Worm (Caenorhabditis elegans): Measurements from ENCODE around the gene F37A4.5.

The F37A4.5 gene

DNA sequence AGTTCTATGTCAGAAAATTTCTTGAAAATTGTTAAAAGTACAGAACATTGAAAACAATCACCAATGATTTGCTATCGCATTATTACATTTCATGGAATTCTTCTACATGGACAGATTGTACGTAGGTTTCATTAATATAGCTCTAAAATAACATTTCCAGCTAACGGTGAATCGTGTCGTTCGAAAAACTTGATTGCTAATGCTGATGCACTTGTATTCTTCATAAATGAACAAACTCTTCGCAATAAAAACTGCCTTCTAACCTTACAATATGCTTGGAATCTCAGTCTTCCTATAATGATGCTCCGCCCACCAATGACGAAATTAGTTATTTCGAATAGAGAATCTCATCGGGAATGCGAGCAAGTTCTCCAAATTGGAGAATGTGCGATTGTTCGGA is 6.2 kb upstream of the F37A4.5 start, which contains the start of gene F37A4.6:
F37A4.6 (plus strand) TSS at position 301 of the 400 bp plus-strand sequence.
- no peak for TF ChIP-seq ztf-29 (GFP tag; IDR thresholded peaks at IDR 0.05)
- TF ChIP-seq tab-1 (GFP tag; IDR thresholded peaks at IDR 0.05): no peak
- no peak for TF ChIP-seq klf-2 (GFP tag; conservative IDR thresholded peaks at IDR 0.05)

- TF ChIP-seq cog-1 (tag; optimal IDR thresholded peaks at IDR 0.05) (peak; percentile 56), med-1 (GFP tag; optimal IDR thresholded peaks at IDR 0.05; ENCODE audit: insufficient read depth) (no peak)
Measured at ce11 chrIII:6709983-6710382, 1.7 kb upstream of the F37A4.5 start, which contains the start of gene isw-1. TSS of gene isw-1 (minus strand) at chrIII:6710100.

- TF ChIP-seq med-1 (GFP tag; optimal IDR thresholded peaks at IDR 0.05; ENCODE audit: insufficient read depth) (no peak), ref-1 (GFP tag; conservative IDR thresholded peaks at IDR 0.05) (no peak), klf-2 (GFP tag; conservative IDR thresholded peaks at IDR 0.05) (no peak), T22C8.4 (GFP tag; IDR thresholded peaks at IDR 0.05) (no peak)
Measured at ce11 chrIII:6713266-6713665, 1.6 kb downstream of the F37A4.5 start, which contains the start of gene F37A4.4. TSS of gene F37A4.4 (plus strand) at chrIII:6713566.

DNA sequence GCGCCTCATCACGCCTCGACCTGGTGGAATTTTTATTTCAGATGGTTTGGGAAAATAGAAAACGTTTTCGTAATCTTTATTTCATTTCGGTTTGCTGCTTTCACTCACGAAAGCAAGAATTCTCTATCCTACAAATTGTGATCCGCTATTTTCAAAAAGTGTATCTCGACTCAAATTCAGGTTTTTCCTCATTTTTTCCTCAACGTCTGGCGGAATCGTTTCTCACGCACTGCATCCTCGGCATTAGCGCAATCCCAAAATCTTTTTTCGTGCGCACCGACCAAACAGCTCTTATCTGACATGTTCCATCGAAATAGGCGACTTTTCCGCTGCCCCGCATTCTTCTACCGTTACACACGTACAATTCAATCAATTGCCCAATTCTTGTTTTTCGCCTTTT is 6.6 kb downstream of the F37A4.5 start, which contains the start of gene F37A4.3:
F37A4.3 (plus strand) TSS at position 301 of the 400 bp plus-strand sequence.
- TF ChIP-seq flt-1 (GFP tag; IDR thresholded peaks at IDR 0.05): no peak
- TF ChIP-seq ztf-23 (GFP tag; IDR thresholded peaks at IDR 0.05): no peak

DNA sequence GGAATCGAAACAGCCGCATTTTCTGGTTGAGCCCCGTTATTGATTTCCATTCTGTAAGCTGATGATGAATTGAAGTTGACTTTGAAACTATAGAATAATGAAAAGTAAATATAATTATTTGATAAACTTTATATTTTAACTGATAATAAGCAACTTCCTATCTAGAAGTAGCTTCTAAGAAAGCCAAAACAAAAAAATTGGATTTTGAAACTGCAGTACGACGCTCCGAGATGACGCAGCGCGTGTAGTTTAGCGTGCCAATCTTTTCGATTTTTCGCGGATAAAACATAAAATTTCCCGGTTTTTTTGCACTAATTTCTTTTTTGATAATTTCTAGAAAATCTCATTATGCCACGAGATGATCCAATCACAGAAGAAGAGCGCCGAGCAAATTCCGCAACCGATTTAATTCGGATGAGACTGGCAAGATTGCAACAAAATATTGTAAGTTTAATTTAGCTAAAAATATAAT is 10.6 kb downstream of the F37A4.5 start, which contains the start of the genes bath-41 and F37A4.2:
bath-41 (minus strand) TSS at position 51 of the 472 bp plus-strand sequence.
F37A4.2 (plus strand) TSS at position 247 of the 472 bp plus-strand sequence.
- no peak for TF ChIP-seq ztf-23 (GFP tag; IDR thresholded peaks at IDR 0.05)
- TF ChIP-seq cog-1 (tag; optimal IDR thresholded peaks at IDR 0.05): no peak
- no peak for TF ChIP-seq tab-1 (GFP tag; IDR thresholded peaks at IDR 0.05)
- no peak for TF ChIP-seq T22C8.4 (GFP tag; IDR thresholded peaks at IDR 0.05)
- TF ChIP-seq flt-1 (GFP tag; IDR thresholded peaks at IDR 0.05): no peak
- TF ChIP-seq med-1 (GFP tag; optimal IDR thresholded peaks at IDR 0.05; ENCODE audit: insufficient read depth): no peak
- no peak for TF ChIP-seq ztf-29 (GFP tag; IDR thresholded peaks at IDR 0.05)
- TF ChIP-seq klf-2 (GFP tag; conservative IDR thresholded peaks at IDR 0.05): no peak

ce11 chrIII:6723089-6723488 is 11.4 kb downstream of the F37A4.5 start, which contains the start of gene F37A4.1:
TSS of gene F37A4.1 (plus strand) at chrIII:6723389.
- TF ChIP-seq ztf-23 (GFP tag; IDR thresholded peaks at IDR 0.05) (no peak), klf-2 (GFP tag; conservative IDR thresholded peaks at IDR 0.05) (no peak), ref-1 (GFP tag; conservative IDR thresholded peaks at IDR 0.05) (no peak), T22C8.4 (GFP tag; IDR thresholded peaks at IDR 0.05) (no peak), tab-1 (GFP tag; IDR thresholded peaks at IDR 0.05) (no peak), flt-1 (GFP tag; IDR thresholded peaks at IDR 0.05) (no peak), med-1 (GFP tag; optimal IDR thresholded peaks at IDR 0.05; ENCODE audit: insufficient read depth) (no peak), ztf-29 (GFP tag; IDR thresholded peaks at IDR 0.05) (no peak), cog-1 (tag; optimal IDR thresholded peaks at IDR 0.05) (no peak)

- TF ChIP-seq klf-2 (GFP tag; conservative IDR thresholded peaks at IDR 0.05): no peak
- no peak for TF ChIP-seq T22C8.4 (GFP tag; IDR thresholded peaks at IDR 0.05)
- TF ChIP-seq tab-1 (GFP tag; IDR thresholded peaks at IDR 0.05): no peak
- TF ChIP-seq ztf-23 (GFP tag; IDR thresholded peaks at IDR 0.05): no peak
- no peak for TF ChIP-seq med-1 (GFP tag; optimal IDR thresholded peaks at IDR 0.05; ENCODE audit: insufficient read depth)
- TF ChIP-seq ztf-29 (GFP tag; IDR thresholded peaks at IDR 0.05): no peak
- no peak for TF ChIP-seq ref-1 (GFP tag; conservative IDR thresholded peaks at IDR 0.05)
- no peak for TF ChIP-seq cog-1 (tag; optimal IDR thresholded peaks at IDR 0.05)
- no peak for TF ChIP-seq flt-1 (GFP tag; IDR thresholded peaks at IDR 0.05)
Measured at ce11 chrIII:6725489-6725888, 13.8 kb downstream of the F37A4.5 start, which contains the start of gene wdr-4. TSS of gene wdr-4 (plus strand) at chrIII:6725789.

- TF ChIP-seq cog-1 (tag; optimal IDR thresholded peaks at IDR 0.05): no peak
- TF ChIP-seq med-1 (GFP tag; optimal IDR thresholded peaks at IDR 0.05; ENCODE audit: insufficient read depth): no peak
- no peak for TF ChIP-seq ztf-23 (GFP tag; IDR thresholded peaks at IDR 0.05)
- no peak for TF ChIP-seq klf-2 (GFP tag; conservative IDR thresholded peaks at IDR 0.05)
- TF ChIP-seq flt-1 (GFP tag; IDR thresholded peaks at IDR 0.05): no peak
Measured at ce11 chrIII:6730185-6730850, 18.6 kb downstream of the F37A4.5 start, which contains the start of the genes Y102E9.5 and odr-4. TSS of gene Y102E9.5 (minus strand) at chrIII:6730285. TSS of gene odr-4 (plus strand) at chrIII:6730800.

DNA sequence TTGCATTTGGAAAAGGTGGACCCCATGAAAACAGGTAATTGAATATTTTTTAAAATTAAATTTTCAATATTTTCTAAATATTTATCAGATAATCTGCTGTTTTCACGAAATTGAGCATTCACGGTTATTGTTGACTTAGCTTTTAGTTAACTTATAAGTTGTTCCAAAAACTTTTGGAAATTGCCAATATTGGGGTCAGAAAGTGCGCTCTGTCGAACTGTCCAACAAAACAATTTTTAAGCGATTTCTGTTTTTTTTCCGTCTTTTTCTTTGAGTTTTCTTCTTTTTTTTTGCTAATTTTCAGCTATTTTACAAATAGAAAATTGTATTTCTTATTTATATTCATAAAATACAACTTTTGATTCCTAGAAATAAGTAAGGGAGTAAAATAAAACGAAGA is 19.6 kb downstream of the F37A4.5 start:
- no peak for TF ChIP-seq flt-1 (GFP tag; IDR thresholded peaks at IDR 0.05)
- TF ChIP-seq tab-1 (GFP tag; IDR thresholded peaks at IDR 0.05): no peak
- TF ChIP-seq T22C8.4 (GFP tag; IDR thresholded peaks at IDR 0.05): no peak
- no peak for TF ChIP-seq klf-2 (GFP tag; conservative IDR thresholded peaks at IDR 0.05)
- TF ChIP-seq ztf-23 (GFP tag; IDR thresholded peaks at IDR 0.05): no peak
- no peak for TF ChIP-seq cog-1 (tag; optimal IDR thresholded peaks at IDR 0.05)
- no peak for TF ChIP-seq ref-1 (GFP tag; conservative IDR thresholded peaks at IDR 0.05)
- no peak for TF ChIP-seq ztf-29 (GFP tag; IDR thresholded peaks at IDR 0.05)
- TF ChIP-seq med-1 (GFP tag; optimal IDR thresholded peaks at IDR 0.05; ENCODE audit: insufficient read depth): no peak

ce11 chrIII:6734420-6734819 is 22.7 kb downstream of the F37A4.5 start, which contains the start of gene Y102E9.3:
TSS of gene Y102E9.3 (minus strand) at chrIII:6734520.
- no peak for TF ChIP-seq flt-1 (GFP tag; IDR thresholded peaks at IDR 0.05)

Data from whole organism, midembryonic.